Worm (Caenorhabditis elegans): ENCODE data around the gene bmy-1.

DNA sequence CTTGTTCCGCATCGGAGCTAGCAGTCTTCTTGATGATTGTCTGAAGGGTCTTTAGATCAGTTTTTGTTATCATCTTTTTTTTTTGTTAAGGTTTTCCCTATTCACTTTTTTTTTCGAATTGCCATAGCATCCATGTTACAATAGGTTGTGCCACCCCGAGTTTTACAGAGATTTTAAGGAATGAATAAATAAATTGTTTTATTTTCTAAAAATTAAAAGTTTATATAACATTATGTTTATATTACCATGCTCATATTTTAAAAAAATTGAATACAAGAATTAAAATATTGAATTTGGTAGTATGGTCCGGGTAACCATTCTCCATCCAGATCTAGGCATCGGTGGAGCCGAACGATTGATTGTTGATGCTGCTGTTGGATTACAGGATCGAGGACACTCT is 16.5 kb downstream of the bmy-1 start, which contains the start of gene algn-2:
- TF ChIP-seq nhr-25 (tag; optimal IDR thresholded peaks at IDR 0.05; ENCODE audit: borderline replicate concordance, insufficient read depth) (no peak), nhr-28 (tag; optimal IDR thresholded peaks at IDR 0.05) (no peak), jun-1 (tag; optimal IDR thresholded peaks at IDR 0.05) (no peak), ceh-28 (tag; optimal IDR thresholded peaks at IDR 0.05) (no peak)

All from whole organism, L4 larva.